Fruit fly (Drosophila melanogaster): ENCODE measurements around the gene Npc2c.

- TF ChIP-seq usp (GFP tag; optimal IDR thresholded peaks at IDR 0.05): no peak
- TF ChIP-seq Dll (optimal IDR thresholded peaks at IDR 0.05): no peak
- TF ChIP-seq CG8478 (optimal IDR thresholded peaks at IDR 0.05): no peak
- no peak for TF ChIP-seq psq (optimal IDR thresholded peaks at IDR 0.05)
- TF ChIP-seq EcR (GFP tag; optimal IDR thresholded peaks at IDR 0.05): no peak
Measured at dm6 chr3R:10048775-10048841, 11.4 kb upstream of the Npc2c start, which contains the start of gene CG12811.
